Worm (Caenorhabditis elegans) whole organism, early embryonic: ENCODE data around the gene C17A2.2.

Experiments
- ama-1 ChIP-seq: fragments of 150-350 bp; optimal IDR thresholded peaks from 2 replicates; lab custom pipeline; 2014
- ceh-13 ChIP-seq: fragments of 200-800 bp; sonication (Bioruptor generic); optimal IDR thresholded peaks from 2 replicates; lab custom pipeline; 2018; ENCODE audit warnings: mild to moderate bottlenecking, missing genetic modification characterization, missing compliant biosample characterization
- ets-7 ChIP-seq: sonication (generic microtip); optimal IDR thresholded peaks from 2 replicates; lab custom pipeline; 2016; ENCODE audit warnings: missing genotype, missing genetic modification characterization, missing compliant biosample characterization
- flt-1 ChIP-seq: fragments of 200-800 bp; sonication (Bioruptor generic); IDR thresholded peaks from 2 replicates; pipeline ENCODE4 v1.3.6; 2022; ENCODE audit warnings: missing genetic modification characterization, missing compliant biosample characterization
- hmg-4 ChIP-seq: fragments of 200-800 bp; sonication (Bioruptor generic); optimal IDR thresholded peaks from 2 replicates; lab custom pipeline; 2018; ENCODE audit warnings: mild to moderate bottlenecking, missing genetic modification characterization, missing compliant biosample characterization
- pes-1 ChIP-seq: fragments of 200-800 bp; sonication (Bioruptor generic); IDR thresholded peaks from 2 replicates; pipeline ENCODE4 v1.3.6; 2022; ENCODE audit warnings: missing genetic modification reagents, missing genetic modification characterization, missing compliant biosample characterization
- scrt-1 ChIP-seq: fragments of 200-800 bp; sonication (Bioruptor generic); IDR thresholded peaks from 2 replicates; pipeline ENCODE4 v1.3.6; 2022; ENCODE audit warnings: missing genetic modification characterization, missing compliant biosample characterization
- tra-4 ChIP-seq: sonication (generic microtip); optimal IDR thresholded peaks from 2 replicates; lab custom pipeline; 2017; ENCODE audit warnings: missing genetic modification characterization, missing compliant biosample characterization

DNA sequence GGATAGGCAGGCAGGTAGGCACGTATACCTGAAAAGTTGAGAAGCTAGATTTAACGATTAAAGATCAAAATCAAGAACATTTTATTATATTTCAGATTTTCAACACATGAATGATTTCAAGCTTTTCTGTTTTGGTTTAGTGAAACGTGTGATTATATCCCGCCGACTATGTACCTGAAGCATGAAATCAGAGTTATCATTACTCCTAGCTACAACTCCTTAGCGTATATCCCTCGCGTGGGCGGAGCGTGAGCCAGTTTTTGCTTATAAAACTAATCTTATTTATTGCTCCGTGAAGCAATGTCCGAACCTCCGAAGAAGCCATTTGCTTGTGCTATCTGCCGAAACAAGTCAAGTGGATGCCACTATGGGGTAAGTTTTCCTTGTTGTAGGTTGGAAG lies 33.8 kb downstream of the C17A2.2 start, which contains the start of gene nhr-166:
- no peak for TF ChIP-seq ets-7 (tag; lab: Kevin White, UChicago)
- no peak for TF ChIP-seq ama-1 (lab: Kevin White, UChicago)
- no peak for TF ChIP-seq flt-1 (GFP tag; lab: Robert Waterston, UW)
- no peak for TF ChIP-seq ceh-13
- TF ChIP-seq tra-4 (tag; lab: Kevin White, UChicago), result no peak
- TF ChIP-seq pes-1 (GFP tag; lab: Robert Waterston, UW), result no peak
- no peak for TF ChIP-seq hmg-4 (GFP tag; lab: Kevin White, UChicago)
- no peak for TF ChIP-seq scrt-1 (GFP tag; lab: Robert Waterston, UW)
